Fruit fly (Drosophila melanogaster): ENCODE measurements around the gene hoe2.

- TF ChIP-seq GATAd (GFP tag; optimal IDR thresholded peaks at IDR 0.05) = no peak
- TF ChIP-seq h (GFP tag; optimal IDR thresholded peaks at IDR 0.05) = no peak
- TF ChIP-seq br (GFP tag; optimal IDR thresholded peaks at IDR 0.05) = no peak
- TF ChIP-seq sv (GFP tag; optimal IDR thresholded peaks at IDR 0.05) = no peak
Observed at dm6 chr2L:4916738-4917137, 19.5 kb downstream of the hoe2 start.
